Fruit fly (Drosophila melanogaster) whole organism, embryonic: ENCODE data around the gene Agpat4.

ENCODE experiments used
- CG17359 ChIP-seq: fragments of 200-800 bp; sonication (Bioruptor generic); optimal IDR thresholded peaks from 3 replicates; lab custom pipeline; 2018; ENCODE audit warnings: missing biosample characterization, mild to moderate bottlenecking, missing genetic modification characterization, moderate library complexity
- CG17385 ChIP-seq: fragments of 200-800 bp; sonication (Bioruptor generic); optimal IDR thresholded peaks from 3 replicates; lab custom pipeline; 2018; ENCODE audit warnings: missing biosample characterization, mild to moderate bottlenecking, missing genetic modification characterization
- CG31224 ChIP-seq: fragments of 200-800 bp; sonication (Bioruptor generic); IDR thresholded peaks from 2 replicates; pipeline ENCODE4 v1.3.6; 2022; ENCODE audit warnings: missing biosample characterization, missing genetic modification characterization
- CG7271 ChIP-seq: fragments of 200-800 bp; sonication (Bioruptor generic); optimal IDR thresholded peaks from 2 replicates; lab custom pipeline; 2018; ENCODE audit warnings: missing biosample characterization, mild to moderate bottlenecking, missing genetic modification characterization, moderate library complexity
- CG9609 ChIP-seq: fragments of 200-800 bp; sonication (Bioruptor generic); optimal IDR thresholded peaks from 3 replicates; lab custom pipeline; 2016; ENCODE audit warnings: missing biosample characterization, missing genetic modification characterization
- Hr78 ChIP-seq, 2 experiments: fragments of 200-800 bp in 1 of 2; fragments of >200 bp in 1 of 2; sonication (Bioruptor generic) in 1 of 2; optimal IDR thresholded peaks; 2 replicates each; lab custom pipeline; 2017 to 2019; ENCODE audit warnings: missing biosample characterization in 2 of 2, missing genetic modification characterization in 2 of 2, mild to moderate bottlenecking in 1 of 2, moderate library complexity in 1 of 2
- Nf-YA ChIP-seq: fragments of 200-800 bp; sonication (Bioruptor generic); IDR thresholded peaks from 2 replicates; pipeline ENCODE4 v1.3.6; 2022; ENCODE audit warnings: missing biosample characterization, missing genetic modification characterization
- Optix ChIP-seq: fragments of 200-800 bp; sonication (Bioruptor generic); IDR thresholded peaks from 3 replicates; pipeline ENCODE4 v1.3.6; 2022; ENCODE audit warnings: missing biosample characterization, missing genetic modification characterization
- aop ChIP-seq: fragments of 200-800 bp; sonication (Bioruptor generic); IDR thresholded peaks from 2 replicates; pipeline ENCODE4 v1.3.6; 2022; ENCODE audit warnings: missing biosample characterization, missing genetic modification characterization
- esg ChIP-seq: fragments of 200-800 bp; sonication (Bioruptor generic); conservative IDR thresholded peaks from 2 replicates; pipeline ENCODE4 v1.3.6; 2022; ENCODE audit warnings: missing biosample characterization, missing genetic modification characterization
- inv ChIP-seq: fragments of 200-800 bp; sonication (Bioruptor generic); IDR thresholded peaks from 2 replicates; pipeline ENCODE4 v1.3.6; 2022; ENCODE audit warnings: missing biosample characterization, missing genetic modification characterization; ENCODE audit not compliant: partially characterized antibody
- trem ChIP-seq: fragments of 200-800 bp; optimal IDR thresholded peaks from 3 replicates; lab custom pipeline; 2019; ENCODE audit warnings: missing biosample characterization, mild to moderate bottlenecking, missing genetic modification characterization, moderate library complexity
- wek ChIP-seq: fragments of 200-800 bp; sonication (Bioruptor generic); optimal IDR thresholded peaks from 3 replicates; lab custom pipeline; 2018; ENCODE audit warnings: missing biosample characterization, mild to moderate bottlenecking, missing genetic modification characterization, moderate library complexity
- z ChIP-seq: fragments of 200-800 bp; sonication (Bioruptor generic); IDR thresholded peaks from 3 replicates; pipeline ENCODE4 v1.3.6; 2022; ENCODE audit warnings: missing biosample characterization, missing genetic modification characterization

DNA sequence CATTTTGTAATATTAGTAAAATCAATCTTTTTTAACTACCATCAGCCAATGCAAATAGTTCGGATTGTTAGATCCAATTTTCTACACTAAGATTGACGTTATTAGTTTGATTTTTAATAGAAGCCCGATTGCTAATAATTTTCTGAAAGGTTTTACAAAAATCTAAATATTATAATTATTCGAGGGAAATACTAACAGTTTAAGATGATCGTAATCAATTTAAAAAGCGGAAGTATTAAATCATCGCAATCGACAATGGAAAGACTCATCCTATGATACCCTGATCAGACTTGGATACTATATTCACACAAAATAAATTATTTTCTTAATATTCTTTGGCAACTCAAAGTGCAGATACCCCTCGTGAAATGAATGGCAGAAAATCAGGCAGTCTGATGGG is 23.5 kb downstream of the Agpat4 start:
- TF ChIP-seq CG17359 (tag; lab: Kevin White, UChicago) (no peak), Hr78 (GFP tag; optimal IDR thresholded peaks at IDR 0.05; lab: Kevin White, UChicago) (no peak), wek (GFP tag; lab: Kevin White, UChicago) (no peak), esg (no peak), trem (tag; lab: Kevin White, UChicago) (no peak), z (GFP tag; lab: Robert Waterston, UW) (no peak), CG7271 (tag; lab: Kevin White, UChicago) (no peak), aop (GFP tag; lab: Robert Waterston, UW) (no peak), Nf-YA (GFP tag; lab: Robert Waterston, UW) (no peak), inv (GFP tag; lab: Robert Waterston, UW) (no peak), CG31224 (GFP tag; lab: Robert Waterston, UW) (no peak), CG9609 (no peak), CG17385 (GFP tag; lab: Kevin White, UChicago) (no peak), Optix (GFP tag; lab: Robert Waterston, UW) (no peak)
